Worm (Caenorhabditis elegans) whole organism, mixed stage, embryonic: ENCODE measurements around the gene odr-4.

ENCODE experiments used
- mep-1 ChIP-seq: fragments of 150-350 bp; optimal IDR thresholded peaks from 2 replicates; lab custom pipeline; 2017; ENCODE audit warnings: missing biosample characterization, missing genetic modification reagents, missing genetic modification characterization, inconsistent platforms
- nhr-237 ChIP-seq: fragments of 150-350 bp; optimal IDR thresholded peaks from 2 replicates; lab custom pipeline; 2014; ENCODE audit warnings: missing biosample characterization, missing genetic modification characterization
- nhr-28 ChIP-seq: fragments of 150-350 bp; optimal IDR thresholded peaks from 2 replicates; lab custom pipeline; 2014; ENCODE audit warnings: missing biosample characterization, missing genetic modification characterization

DNA sequence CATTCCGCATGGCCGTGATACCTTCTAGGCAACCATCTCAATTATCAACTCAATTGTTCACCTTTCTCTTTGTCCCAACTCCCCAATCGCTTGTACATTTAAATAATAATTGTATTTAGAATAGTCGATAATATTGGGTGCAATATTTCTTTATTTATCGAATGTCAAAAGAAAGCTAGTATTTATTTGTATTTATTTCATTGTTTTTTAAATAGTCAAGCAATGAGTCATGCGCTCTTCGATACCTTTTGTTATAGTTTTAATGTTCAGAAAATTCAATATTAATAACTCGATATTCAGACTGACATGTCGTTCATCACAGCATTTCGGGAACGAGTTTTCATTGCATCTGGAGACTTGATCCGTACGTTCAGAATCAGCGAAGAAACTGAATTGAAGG lies 5.1 kb upstream of the odr-4 start, which contains the start of gene wdr-4:
- no peak for TF ChIP-seq nhr-28 (tag; lab: Kevin White, UChicago)
- no peak for TF ChIP-seq mep-1
- no peak for TF ChIP-seq nhr-237 (tag; lab: Kevin White, UChicago)
